Worm (Caenorhabditis elegans): ENCODE results near the gene T10D4.7.

T10D4.7 gene

DNA sequence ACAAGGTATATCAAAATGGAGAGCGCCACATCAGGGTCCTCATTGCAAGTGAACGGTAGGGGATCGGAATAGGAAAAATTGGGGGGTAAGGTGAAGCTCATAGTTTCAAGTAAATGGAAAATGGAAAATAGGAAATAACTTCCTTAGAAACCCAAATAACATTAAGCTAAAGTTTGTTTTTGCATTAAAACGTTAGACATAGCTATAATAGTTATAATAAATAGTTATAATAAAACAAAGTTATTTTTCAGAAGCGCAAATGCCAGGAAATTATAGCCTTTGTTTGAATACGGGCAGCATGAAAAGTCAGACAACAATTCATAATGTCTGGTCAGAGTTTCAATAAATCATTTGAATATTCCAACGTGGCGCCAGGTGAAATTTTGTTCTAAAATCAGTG lies 17.0 kb upstream of the T10D4.7 start, which contains the start of gene srg-24:
srg-24 (minus strand) TSS at position 101 of the 400 bp plus-strand sequence.
- TF ChIP-seq M03D4.4 (tag; optimal IDR thresholded peaks at IDR 0.05) (no peak), sptf-1 (tag; optimal IDR thresholded peaks at IDR 0.05) (no peak), nhr-28 (tag; optimal IDR thresholded peaks at IDR 0.05) (no peak), unc-62 (GFP tag; optimal IDR thresholded peaks at IDR 0.05) (no peak), ham-2 (GFP tag; optimal IDR thresholded peaks at IDR 0.05) (no peak), bed-3 (GFP tag; optimal IDR thresholded peaks at IDR 0.05) (no peak), nhr-12 (tag; optimal IDR thresholded peaks at IDR 0.05) (no peak), mls-2 (tag; optimal IDR thresholded peaks at IDR 0.05) (no peak), unc-39 (tag; optimal IDR thresholded peaks at IDR 0.05) (no peak), zip-8 (tag; optimal IDR thresholded peaks at IDR 0.05) (no peak), drap-1 (GFP tag; optimal IDR thresholded peaks at IDR 0.05) (no peak), flh-1 (GFP tag; optimal IDR thresholded peaks at IDR 0.05) (no peak), pha-4 (tag; optimal IDR thresholded peaks at IDR 0.05) (no peak), elt-3 (tag; optimal IDR thresholded peaks at IDR 0.05) (no peak), cnd-1 (tag; optimal IDR thresholded peaks at IDR 0.05) (no peak), mab-5 (tag; optimal IDR thresholded peaks at IDR 0.05) (no peak), ceh-83 (GFP tag; optimal IDR thresholded peaks at IDR 0.05) (no peak), snpc-4 (tag; optimal IDR thresholded peaks at IDR 0.05) (no peak), lin-13 (tag; optimal IDR thresholded peaks at IDR 0.05) (no peak), ceh-39 (tag; optimal IDR thresholded peaks at IDR 0.05) (no peak)

DNA sequence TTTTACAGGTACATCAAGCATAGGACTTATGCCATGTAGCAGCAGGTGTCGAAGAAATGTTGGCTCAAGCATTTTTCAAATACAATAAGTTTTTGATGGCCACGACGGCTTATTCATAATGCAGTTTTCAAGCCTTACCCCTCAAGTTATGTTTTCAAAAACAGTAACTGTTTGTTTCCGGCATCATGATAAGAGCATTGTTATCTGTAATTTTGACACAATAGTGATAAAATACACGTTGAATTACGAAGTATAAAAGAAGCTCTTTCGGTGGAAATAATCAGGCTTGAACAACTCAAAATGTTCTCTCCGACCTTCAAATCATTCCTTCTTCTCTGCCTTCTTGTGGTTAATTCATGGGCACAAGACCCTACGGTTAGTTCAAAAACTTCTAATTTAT lies 15.6 kb upstream of the T10D4.7 start, which contains the start of gene clec-121:
clec-121 (plus strand) TSS at position 301 of the 400 bp plus-strand sequence.
- TF ChIP-seq bed-3 (GFP tag; optimal IDR thresholded peaks at IDR 0.05) (no peak), nhr-237 (tag; optimal IDR thresholded peaks at IDR 0.05) (no peak)

DNA sequence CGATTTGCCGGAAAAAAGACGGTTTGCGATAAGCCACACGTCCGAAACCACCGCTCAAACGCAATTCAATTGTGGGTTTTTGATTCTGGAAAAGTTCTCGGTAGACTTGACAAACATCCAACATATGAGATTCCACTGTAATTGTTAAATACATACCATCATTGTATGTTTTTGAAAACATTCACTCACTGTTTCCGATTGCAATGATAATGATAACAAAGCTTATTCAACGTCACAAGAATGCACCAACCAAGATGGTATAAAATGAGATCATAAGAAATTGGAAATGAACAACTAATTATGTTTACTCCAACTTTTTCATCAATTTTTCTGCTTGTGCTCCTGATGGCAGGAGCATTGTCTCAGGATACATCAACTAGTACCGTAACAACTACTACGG lies 11.8 kb upstream of the T10D4.7 start, which contains the start of gene clec-122:
clec-122 (plus strand) TSS at position 301 of the 400 bp plus-strand sequence.
- TF ChIP-seq elt-1 (tag; optimal IDR thresholded peaks at IDR 0.05; ENCODE audit: borderline replicate concordance, insufficient read depth) (no peak), drap-1 (GFP tag; optimal IDR thresholded peaks at IDR 0.05) (no peak), sem-2 (GFP tag; optimal IDR thresholded peaks at IDR 0.05) (no peak), ham-2 (GFP tag; optimal IDR thresholded peaks at IDR 0.05) (no peak), lin-32 (GFP tag; optimal IDR thresholded peaks at IDR 0.05) (no peak), flh-1 (GFP tag; optimal IDR thresholded peaks at IDR 0.05) (no peak), blmp-1 (tag; optimal IDR thresholded peaks at IDR 0.05) (no peak), nhr-237 (tag; optimal IDR thresholded peaks at IDR 0.05) (no peak), mep-1 (tag; optimal IDR thresholded peaks at IDR 0.05) (no peak)

ce11 chrII:3108101-3108500 lies 9.5 kb upstream of the T10D4.7 start:
- TF ChIP-seq ceh-39 (tag; optimal IDR thresholded peaks at IDR 0.05): no peak
- TF ChIP-seq ceh-83 (GFP tag; optimal IDR thresholded peaks at IDR 0.05): peak; percentile 43

DNA sequence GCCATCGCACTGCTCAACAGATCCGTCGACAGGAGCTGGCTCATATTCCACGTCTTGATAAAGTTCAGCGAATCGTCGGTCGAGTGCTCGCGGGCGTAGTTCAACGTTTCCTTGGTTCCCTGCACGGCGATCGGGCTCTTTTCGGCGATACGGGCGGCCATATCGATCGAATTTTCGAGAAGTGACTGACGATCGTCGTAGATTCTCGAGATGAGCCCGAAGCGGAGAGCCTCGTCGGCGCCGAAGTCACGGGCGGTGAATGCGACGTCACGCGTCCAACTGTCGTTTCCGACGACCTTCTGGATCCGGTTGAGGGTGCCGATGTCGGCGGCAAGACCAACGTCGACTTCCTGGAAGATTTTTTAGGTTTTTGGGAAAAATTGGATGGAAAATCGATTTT lies 8.0 kb upstream of the T10D4.7 start:
- TF ChIP-seq hlh-1 (tag; optimal IDR thresholded peaks at IDR 0.05): no peak
- no peak for TF ChIP-seq cnd-1 (tag; optimal IDR thresholded peaks at IDR 0.05)
- TF ChIP-seq sptf-1 (tag; optimal IDR thresholded peaks at IDR 0.05): no peak
- no peak for TF ChIP-seq tbx-8 (GFP tag; optimal IDR thresholded peaks at IDR 0.05)
- TF ChIP-seq mls-2 (tag; optimal IDR thresholded peaks at IDR 0.05): no peak
- TF ChIP-seq elt-1 (tag; optimal IDR thresholded peaks at IDR 0.05; ENCODE audit: borderline replicate concordance, insufficient read depth): no peak
- TF ChIP-seq lin-32 (GFP tag; optimal IDR thresholded peaks at IDR 0.05): no peak
- TF ChIP-seq M03D4.4 (tag; optimal IDR thresholded peaks at IDR 0.05): no peak
- no peak for TF ChIP-seq pha-4 (tag; optimal IDR thresholded peaks at IDR 0.05)
- no peak for TF ChIP-seq snpc-4 (tag; optimal IDR thresholded peaks at IDR 0.05)
- no peak for TF ChIP-seq unc-120 (tag; optimal IDR thresholded peaks at IDR 0.05; ENCODE audit: poor library complexity, severe bottlenecking)
- no peak for TF ChIP-seq ceh-39 (tag; optimal IDR thresholded peaks at IDR 0.05)
- TF ChIP-seq ham-2 (GFP tag; optimal IDR thresholded peaks at IDR 0.05): no peak
- TF ChIP-seq unc-39 (tag; optimal IDR thresholded peaks at IDR 0.05): no peak
- TF ChIP-seq lsy-2 (tag; optimal IDR thresholded peaks at IDR 0.05): no peak
- no peak for TF ChIP-seq nhr-76 (tag; optimal IDR thresholded peaks at IDR 0.05)

Measured in whole organism, mixed stage, embryonic.